Worm (Caenorhabditis elegans): Measurements from ENCODE around the gene F41E7.7.

- TF ChIP-seq nhr-25 (tag; optimal IDR thresholded peaks at IDR 0.05) = no peak
- TF ChIP-seq nhr-76 (tag; optimal IDR thresholded peaks at IDR 0.05) = no peak
- TF ChIP-seq ztf-11 (tag; optimal IDR thresholded peaks at IDR 0.05) = no peak
- no peak for TF ChIP-seq pqm-1 (tag; optimal IDR thresholded peaks at IDR 0.05)
- TF ChIP-seq ztf-4 (tag; optimal IDR thresholded peaks at IDR 0.05) = no peak
- TF ChIP-seq ZK546.5 (tag; optimal IDR thresholded peaks at IDR 0.05) = no peak
- no peak for TF ChIP-seq unc-62 (GFP tag; optimal IDR thresholded peaks at IDR 0.05)
Measured at ce11 chrX:10318437-10318836, 10.8 kb downstream of the F41E7.7 start.
